Worm (Caenorhabditis elegans) whole organism, L1 larva: ENCODE measurements around the gene Y39A3CL.3.
A peak's percentile ranks its signal among the peaks of the same experiment; 100 is the strongest.

ENCODE experiments used
- C04F5.9 ChIP-seq: sonication (generic microtip); optimal IDR thresholded peaks from 2 replicates; lab custom pipeline; 2016; ENCODE audit warnings: missing genetic modification characterization, missing compliant biosample characterization
- F16B12.6 ChIP-seq: fragments of 150-350 bp; optimal IDR thresholded peaks from 2 replicates; lab custom pipeline; 2014; ENCODE audit warnings: missing biosample characterization, missing genetic modification characterization
- aha-1 ChIP-seq: fragments of 150-350 bp; optimal IDR thresholded peaks from 2 replicates; lab custom pipeline; 2014; ENCODE audit warnings: missing biosample characterization, missing genetic modification characterization
- ces-1 ChIP-seq: fragments of 150-350 bp; optimal IDR thresholded peaks from 2 replicates; lab custom pipeline; 2014; ENCODE audit warnings: missing biosample characterization, missing genetic modification reagents, missing genetic modification characterization
- efl-1 ChIP-seq, 4 experiments: fragments of 150-350 bp; optimal IDR thresholded peaks in 3 of 4; peaks in 1 of 4; 1 replicate in 1 of 4; 2 replicates in 3 of 4; lab custom pipeline; 2014; ENCODE audit warnings: missing biosample characterization in 2 of 4, missing genetic modification characterization in 2 of 4, missing genetic modification reagents in 2 of 4
- efl-3 ChIP-seq: fragments of 200-800 bp; sonication (Bioruptor generic); optimal IDR thresholded peaks from 2 replicates; lab custom pipeline; 2018; ENCODE audit warnings: mild to moderate bottlenecking, missing genetic modification characterization, missing compliant biosample characterization
- egl-13 ChIP-seq: sonication (generic microtip); optimal IDR thresholded peaks from 2 replicates; lab custom pipeline; 2016; ENCODE audit warnings: missing genotype, missing genetic modification reagents, missing genetic modification characterization, missing compliant biosample characterization
- egl-27 ChIP-seq, 2 experiments: fragments of 150-350 bp in 1 of 2; sonication (generic microtip); optimal IDR thresholded peaks; 3 replicates each; lab custom pipeline; 2017 to 2018; ENCODE audit warnings: missing biosample characterization in 2 of 2, missing genetic modification characterization in 2 of 2, missing genetic modification reagents in 2 of 2
- elt-3 ChIP-seq, 6 experiments: fragments of 150-350 bp in 1 of 6; sonication (generic microtip); optimal IDR thresholded peaks; 2 replicates each; lab custom pipeline; 2017 to 2018; ENCODE audit warnings: missing biosample characterization in 6 of 6, missing genetic modification characterization in 6 of 6, inconsistent platforms in 1 of 6
- fkh-10 ChIP-seq: sonication (generic microtip); optimal IDR thresholded peaks from 2 replicates; lab custom pipeline; 2017; ENCODE audit warnings: missing biosample characterization, missing genetic modification reagents, missing genetic modification characterization
- fkh-4 ChIP-seq: sonication (generic microtip); optimal IDR thresholded peaks from 2 replicates; lab custom pipeline; 2016; ENCODE audit warnings: missing compliant biosample characterization, missing genetic modification characterization, borderline replicate concordance
- hlh-17 ChIP-seq: fragments of 200-800 bp; sonication (Bioruptor generic); optimal IDR thresholded peaks from 2 replicates; lab custom pipeline; 2018; ENCODE audit warnings: missing genetic modification characterization, mild to moderate bottlenecking, missing compliant biosample characterization, moderate library complexity, borderline replicate concordance
- hlh-4 ChIP-seq: sonication (generic microtip); optimal IDR thresholded peaks from 2 replicates; lab custom pipeline; 2016; ENCODE audit warnings: mild to moderate bottlenecking, missing genetic modification characterization, missing compliant biosample characterization
- hpl-2 ChIP-seq: fragments of 150-350 bp; optimal IDR thresholded peaks from 2 replicates; lab custom pipeline; 2014; ENCODE audit warnings: missing biosample characterization, missing genetic modification reagents, missing genetic modification characterization
- irx-1 ChIP-seq: sonication (generic microtip); optimal IDR thresholded peaks from 2 replicates; lab custom pipeline; 2016; ENCODE audit warnings: missing genetic modification characterization, missing compliant biosample characterization
- isw-1 ChIP-seq: fragments of 200-800 bp; sonication (Bioruptor generic); IDR thresholded peaks from 2 replicates; pipeline ENCODE4 v1.3.6; 2022; ENCODE audit warnings: missing genetic modification characterization, missing compliant biosample characterization
- jun-1 ChIP-seq: fragments of 150-350 bp; optimal IDR thresholded peaks from 2 replicates; lab custom pipeline; 2014; ENCODE audit warnings: missing biosample characterization, missing genetic modification reagents, missing genetic modification characterization
- lin-14 ChIP-seq: fragments of 200-800 bp; sonication (Bioruptor generic); optimal IDR thresholded peaks from 2 replicates; lab custom pipeline; 2018; ENCODE audit warnings: mild to moderate bottlenecking, missing genetic modification characterization, moderate library complexity, missing compliant biosample characterization
- lin-35 ChIP-seq, 2 experiments: fragments of 150-350 bp; optimal IDR thresholded peaks; 2 replicates each; lab custom pipeline; 2014; ENCODE audit warnings: missing biosample characterization in 2 of 2, missing genetic modification characterization in 2 of 2, missing genetic modification reagents in 2 of 2
- lin-39 ChIP-seq: fragments of 150-350 bp; optimal IDR thresholded peaks from 2 replicates; lab custom pipeline; 2014; ENCODE audit warnings: missing biosample characterization, missing genetic modification reagents, missing genetic modification characterization
- lsy-2 ChIP-seq, 2 experiments: fragments of 150-350 bp; optimal IDR thresholded peaks; 2 replicates each; lab custom pipeline; 2014; ENCODE audit warnings: missing biosample characterization in 2 of 2, missing genetic modification characterization in 2 of 2
- mef-2 ChIP-seq: fragments of 150-350 bp; optimal IDR thresholded peaks from 2 replicates; lab custom pipeline; 2014; ENCODE audit warnings: missing biosample characterization, missing genetic modification characterization
- mep-1 ChIP-seq: fragments of 150-350 bp; optimal IDR thresholded peaks from 2 replicates; lab custom pipeline; 2014; ENCODE audit warnings: missing biosample characterization, missing genetic modification characterization
- nhr-11 ChIP-seq: fragments of 150-350 bp; optimal IDR thresholded peaks from 2 replicates; lab custom pipeline; 2014; ENCODE audit warnings: missing biosample characterization, missing genetic modification characterization
- nhr-237 ChIP-seq: fragments of 150-350 bp; optimal IDR thresholded peaks from 2 replicates; lab custom pipeline; 2014; ENCODE audit warnings: missing biosample characterization, missing genetic modification characterization
- nhr-47 ChIP-seq: sonication (generic microtip); optimal IDR thresholded peaks from 2 replicates; lab custom pipeline; 2016; ENCODE audit warnings: mild to moderate bottlenecking, missing genetic modification characterization, moderate library complexity, missing compliant biosample characterization
- nhr-71 ChIP-seq: sonication (generic microtip); optimal IDR thresholded peaks from 2 replicates; lab custom pipeline; 2016; ENCODE audit warnings: mild to moderate bottlenecking, missing genetic modification characterization, moderate library complexity, missing compliant biosample characterization
- nhr-76 ChIP-seq: sonication (generic microtip); optimal IDR thresholded peaks from 2 replicates; lab custom pipeline; 2017; ENCODE audit warnings: missing biosample characterization, missing genetic modification characterization
- nhr-77 ChIP-seq: fragments of 150-350 bp; optimal IDR thresholded peaks from 2 replicates; lab custom pipeline; 2014; ENCODE audit warnings: missing biosample characterization, missing genetic modification characterization
- nhr-85 ChIP-seq: sonication (generic microtip); peaks from one replicate; lab custom pipeline; 2016; ENCODE audit warnings: missing genetic modification characterization, inconsistent platforms, missing compliant biosample characterization
- pax-3 ChIP-seq: fragments of 200-800 bp; sonication (Bioruptor generic); optimal IDR thresholded peaks from 2 replicates; lab custom pipeline; 2018; ENCODE audit warnings: mild to moderate bottlenecking, missing genetic modification characterization, moderate library complexity, missing compliant biosample characterization
- pqm-1 ChIP-seq: sonication (generic microtip); optimal IDR thresholded peaks from 3 replicates; lab custom pipeline; 2017; ENCODE audit warnings: missing biosample characterization, missing genetic modification characterization
- sox-4 ChIP-seq: sonication (generic microtip); optimal IDR thresholded peaks from 2 replicates; lab custom pipeline; 2016; ENCODE audit warnings: missing genetic modification characterization, missing compliant biosample characterization
- swsn-7 ChIP-seq: sonication (generic microtip); optimal IDR thresholded peaks from 2 replicates; lab custom pipeline; 2016; ENCODE audit warnings: missing genetic modification characterization, missing compliant biosample characterization
- tlp-1 ChIP-seq: fragments of 150-350 bp; optimal IDR thresholded peaks from 2 replicates; lab custom pipeline; 2014; ENCODE audit warnings: missing biosample characterization, missing genetic modification characterization
- unc-130 ChIP-seq: fragments of 150-350 bp; optimal IDR thresholded peaks from 2 replicates; lab custom pipeline; 2017; ENCODE audit warnings: missing biosample characterization, missing genetic modification characterization, inconsistent platforms
- unc-30 ChIP-seq: sonication (generic microtip); optimal IDR thresholded peaks from 2 replicates; lab custom pipeline; 2017; ENCODE audit warnings: missing biosample characterization, missing genetic modification characterization
- unc-62 ChIP-seq: fragments of 150-350 bp; optimal IDR thresholded peaks from 2 replicates; lab custom pipeline; 2014; ENCODE audit warnings: missing biosample characterization, missing genetic modification reagents, missing genetic modification characterization
- unc-86 ChIP-seq: sonication (generic microtip); optimal IDR thresholded peaks from 2 replicates; lab custom pipeline; 2016; ENCODE audit warnings: missing genetic modification characterization, missing compliant biosample characterization
- vab-15 ChIP-seq: sonication (generic microtip); optimal IDR thresholded peaks from 2 replicates; lab custom pipeline; 2017; ENCODE audit warnings: missing genotype, mild to moderate bottlenecking, missing genetic modification characterization, missing compliant biosample characterization

Gene Y39A3CL.3

ce11 chrIII:1758632-1759031 is 19.0 kb upstream of the Y39A3CL.3 start, which contains the start of gene Y46E12A.2:
Gene Y46E12A.2 (plus strand): TSS chrIII:1758932.
- TF ChIP-seq fkh-10 = no peak
- TF ChIP-seq nhr-71 (tag; lab: Kevin White, UChicago) = no peak
- TF ChIP-seq sox-4 (tag; lab: Kevin White, UChicago) = no peak
- TF ChIP-seq ces-1 (GFP tag; lab: Kevin White, UChicago) = no peak
- no peak for TF ChIP-seq egl-27 (tag; optimal IDR thresholded peaks at IDR 0.05; lab: Kevin White, UChicago)
- no peak for TF ChIP-seq jun-1 (tag; lab: Kevin White, UChicago)
- TF ChIP-seq nhr-47 (tag; lab: Kevin White, UChicago) = no peak
- TF ChIP-seq lin-39 (tag; lab: Kevin White, UChicago) = no peak
- TF ChIP-seq egl-13 (tag; lab: Kevin White, UChicago) = no peak
- TF ChIP-seq swsn-7 (tag; lab: Kevin White, UChicago) = no peak
- TF ChIP-seq unc-86 = no peak
- no peak for TF ChIP-seq isw-1 (GFP tag; lab: Robert Waterston, UW)
- no peak for TF ChIP-seq elt-3 (tag; optimal IDR thresholded peaks at IDR 0.05; lab: Kevin White, UChicago)
- no peak for TF ChIP-seq unc-62
- TF ChIP-seq unc-30 = no peak
- no peak for TF ChIP-seq fkh-4

- TF ChIP-seq nhr-47 (tag; lab: Kevin White, UChicago) (no peak), efl-1 (optimal IDR thresholded peaks at IDR 0.05; lab: Kevin White, UChicago) (no peak), efl-1 (GFP tag; optimal IDR thresholded peaks at IDR 0.05 in 1 of 2; lab: Kevin White, UChicago) (peak in 1 of 2 experiments; percentile 70)
These were observed 14.4 kb upstream of the Y39A3CL.3 start, which contains the start of gene cnc-6 for ce11 chrIII:1763222-1763621. Gene cnc-6 (plus strand): TSS chrIII:1763522.

- TF ChIP-seq nhr-237 (tag; lab: Kevin White, UChicago) (no peak), lin-35 (GFP tag; optimal IDR thresholded peaks at IDR 0.05; lab: Kevin White, UChicago) (no peak), vab-15 (tag; lab: Kevin White, UChicago) (no peak), nhr-85 (tag; lab: Kevin White, UChicago) (no peak), irx-1 (tag; lab: Kevin White, UChicago) (no peak), pqm-1 (tag; lab: Kevin White, UChicago) (no peak), nhr-11 (tag; lab: Kevin White, UChicago) (no peak), C04F5.9 (tag; lab: Kevin White, UChicago) (no peak), unc-130 (no peak), efl-3 (GFP tag; lab: Kevin White, UChicago) (no peak)
- TF ChIP-seq, all 84 proteins: peak for 0
These were observed 13.1 kb upstream of the Y39A3CL.3 start for ce11 chrIII:1764463-1764862.

- TF ChIP-seq efl-1 (optimal IDR thresholded peaks at IDR 0.05; lab: Kevin White, UChicago) (no peak), efl-1 (GFP tag; optimal IDR thresholded peaks at IDR 0.05 in 1 of 2; lab: Kevin White, UChicago) (peak in 1 of 2 experiments; percentile 38), C04F5.9 (tag; lab: Kevin White, UChicago) (no peak)
These were observed 7.6 kb upstream of the Y39A3CL.3 start, which contains the start of gene tbx-43 for ce11 chrIII:1769993-1770392. Gene tbx-43 (minus strand): TSS chrIII:1770093.

ce11 chrIII:1777969-1778368 is 367 bp downstream of the Y39A3CL.3 start, which contains the start of gene Y39A3CL.4:
Gene Y39A3CL.4 (minus strand): TSS chrIII:1778069.
- TF ChIP-seq aha-1 (tag; lab: Kevin White, UChicago) (no peak), pax-3 (tag; lab: Kevin White, UChicago) (no peak), mef-2 (tag; lab: Kevin White, UChicago) (no peak), nhr-11 (tag; lab: Kevin White, UChicago) (no peak), nhr-71 (tag; lab: Kevin White, UChicago) (no peak), F16B12.6 (tag; lab: Kevin White, UChicago) (no peak), isw-1 (GFP tag; lab: Robert Waterston, UW) (no peak), lin-14 (no peak), nhr-76 (no peak), lsy-2 (tag; optimal IDR thresholded peaks at IDR 0.05; lab: Kevin White, UChicago) (no peak), mep-1 (tag; lab: Kevin White, UChicago) (no peak), hpl-2 (GFP tag; lab: Kevin White, UChicago) (no peak), sox-4 (tag; lab: Kevin White, UChicago) (no peak), nhr-237 (tag; lab: Kevin White, UChicago) (no peak), nhr-77 (no peak), hlh-17 (GFP tag; lab: Kevin White, UChicago) (no peak), hlh-4 (tag; lab: Kevin White, UChicago) (no peak), tlp-1 (tag; lab: Kevin White, UChicago) (no peak)
